Fruit fly (Drosophila melanogaster): Measurements from ENCODE around the gene CG2681.

The CG2681 gene

DNA sequence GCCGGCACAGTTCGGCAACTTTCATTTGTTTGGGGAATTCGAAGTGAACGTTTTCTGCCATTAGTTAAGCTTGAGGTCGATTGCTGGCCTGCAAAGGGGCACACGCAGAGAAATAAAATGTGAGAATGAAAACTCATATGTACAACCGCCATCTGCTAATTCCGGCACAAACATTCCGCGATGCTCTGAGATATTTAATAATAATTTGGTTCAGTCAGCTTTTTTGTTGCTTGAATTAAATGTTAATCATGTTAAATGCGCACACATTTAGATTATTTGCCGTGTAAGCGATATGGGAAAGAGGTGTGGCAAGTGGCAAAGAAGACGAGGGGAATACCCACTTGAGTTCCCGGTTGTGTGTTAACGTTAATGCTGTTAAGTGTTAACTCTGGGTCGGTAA is 48.9 kb downstream of the CG2681 start:
- TF ChIP-seq noc (tag; optimal IDR thresholded peaks at IDR 0.05) = no peak

DNA sequence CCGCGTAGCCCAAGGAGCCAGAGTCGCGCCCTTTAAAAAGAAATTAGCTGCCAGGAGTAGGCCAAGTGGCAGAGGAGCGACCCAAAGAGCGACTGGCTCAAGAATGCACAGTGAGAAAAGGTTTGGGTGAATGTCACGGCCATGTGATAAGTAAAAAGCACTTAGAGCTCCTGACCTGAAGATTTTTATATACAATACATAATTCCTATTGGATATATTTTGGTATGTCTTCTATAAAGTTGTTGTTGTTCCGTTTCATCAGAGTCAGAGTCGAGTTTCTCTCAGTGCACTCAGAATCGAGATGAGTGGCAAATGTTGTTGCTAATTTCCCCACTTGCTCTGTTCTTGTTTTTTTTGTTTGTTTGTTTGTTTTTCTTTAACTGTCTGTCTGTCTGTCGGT is 52.7 kb downstream of the CG2681 start:
- TF ChIP-seq noc (tag; optimal IDR thresholded peaks at IDR 0.05) = no peak

All from whole organism, larva.